Worm (Caenorhabditis elegans) whole organism, L2 larva: ENCODE results near the gene F32D8.1.

ENCODE experiments used
- C34F6.9 ChIP-seq: fragments of 150-350 bp; optimal IDR thresholded peaks from 2 replicates; lab custom pipeline; 2014; ENCODE audit warnings: missing biosample characterization, missing genetic modification characterization
- F13H6.1 ChIP-seq: sonication (generic microtip); optimal IDR thresholded peaks from 2 replicates; lab custom pipeline; 2016; ENCODE audit warnings: missing genetic modification characterization, missing compliant biosample characterization
- Y55F3AM.14 ChIP-seq: fragments of 200-800 bp; sonication (Bioruptor generic); optimal IDR thresholded peaks from 2 replicates; lab custom pipeline; 2018; ENCODE audit warnings: mild to moderate bottlenecking, missing genetic modification characterization, missing compliant biosample characterization
- alr-1 ChIP-seq: fragments of 150-350 bp; optimal IDR thresholded peaks from 2 replicates; lab custom pipeline; 2014; ENCODE audit warnings: missing biosample characterization, missing genetic modification characterization
- aly-2 ChIP-seq: fragments of 150-350 bp; optimal IDR thresholded peaks from 2 replicates; lab custom pipeline; 2014; ENCODE audit warnings: missing biosample characterization, missing genetic modification characterization
- ama-1 ChIP-seq: fragments of 150-350 bp; optimal IDR thresholded peaks from 2 replicates; lab custom pipeline; 2018; ENCODE audit warnings: inconsistent platforms
- blmp-1 ChIP-seq: sonication (generic microtip); optimal IDR thresholded peaks from 2 replicates; lab custom pipeline; 2017; ENCODE audit warnings: missing genetic modification characterization, mild to moderate bottlenecking, missing compliant biosample characterization, antibody characterized with exemption, moderate library complexity; ENCODE audit not compliant: insufficient read depth
- ceh-16 ChIP-seq: fragments of 150-350 bp; optimal IDR thresholded peaks from 2 replicates; lab custom pipeline; 2014; ENCODE audit warnings: missing biosample characterization, missing genetic modification characterization
- ceh-82 ChIP-seq: fragments of 150-350 bp; optimal IDR thresholded peaks from 2 replicates; lab custom pipeline; 2014; ENCODE audit warnings: missing biosample characterization, missing genetic modification characterization
- crh-2 ChIP-seq: sonication (generic microtip); optimal IDR thresholded peaks from 2 replicates; lab custom pipeline; 2017; ENCODE audit warnings: missing biosample characterization, missing genetic modification characterization
- dmd-4 ChIP-seq: sonication (generic microtip); optimal IDR thresholded peaks from 2 replicates; lab custom pipeline; 2017; ENCODE audit warnings: missing biosample characterization, missing genetic modification characterization
- egl-27 ChIP-seq: sonication (generic microtip); optimal IDR thresholded peaks from 3 replicates; lab custom pipeline; 2017; ENCODE audit warnings: missing biosample characterization, missing genetic modification reagents, missing genetic modification characterization
- elt-1 ChIP-seq: fragments of 150-350 bp; optimal IDR thresholded peaks from 2 replicates; lab custom pipeline; 2014; ENCODE audit warnings: missing biosample characterization, missing genetic modification characterization
- fos-1 ChIP-seq: fragments of 150-350 bp; optimal IDR thresholded peaks from 2 replicates; lab custom pipeline; 2014; ENCODE audit warnings: missing biosample characterization, missing genetic modification characterization
- gmeb-1 ChIP-seq: fragments of 150-350 bp; optimal IDR thresholded peaks from 2 replicates; lab custom pipeline; 2014; ENCODE audit warnings: missing biosample characterization, missing genetic modification characterization
- lin-11 ChIP-seq: fragments of 150-350 bp; sonication (generic microtip); optimal IDR thresholded peaks from 2 replicates; lab custom pipeline; 2014; ENCODE audit warnings: missing biosample characterization, missing genetic modification characterization, inconsistent platforms, mixed read lengths
- lin-13 ChIP-seq: fragments of 150-350 bp; optimal IDR thresholded peaks from 2 replicates; lab custom pipeline; 2014; ENCODE audit warnings: missing biosample characterization, missing genetic modification reagents, missing genetic modification characterization
- lin-39 ChIP-seq: fragments of 150-350 bp; optimal IDR thresholded peaks from 2 replicates; lab custom pipeline; 2014; ENCODE audit warnings: missing biosample characterization, missing genetic modification reagents, missing genetic modification characterization
- lsy-2 ChIP-seq, 2 experiments: fragments of 150-350 bp in 1 of 2; sonication (generic microtip) in 1 of 2; optimal IDR thresholded peaks; 2 replicates each; lab custom pipeline; 2014 to 2017; ENCODE audit warnings: missing biosample characterization in 2 of 2, missing genetic modification characterization in 2 of 2
- mab-5 ChIP-seq: fragments of 150-350 bp; optimal IDR thresholded peaks from 2 replicates; lab custom pipeline; 2014; ENCODE audit warnings: missing biosample characterization, missing genetic modification characterization
- mbf-1 ChIP-seq: sonication (generic microtip); optimal IDR thresholded peaks from 2 replicates; lab custom pipeline; 2017; ENCODE audit warnings: missing biosample characterization, missing genetic modification characterization
- mdl-1 ChIP-seq, 2 experiments: fragments of 150-350 bp in 1 of 2; sonication (generic microtip) in 1 of 2; optimal IDR thresholded peaks; 2 replicates each; lab custom pipeline; 2017; ENCODE audit warnings: missing biosample characterization in 2 of 2, missing genetic modification characterization in 2 of 2
- nhr-11 ChIP-seq: fragments of 150-350 bp; optimal IDR thresholded peaks from 2 replicates; lab custom pipeline; 2014; ENCODE audit warnings: missing biosample characterization, missing genetic modification characterization
- nhr-129 ChIP-seq: fragments of 150-350 bp; optimal IDR thresholded peaks from 2 replicates; lab custom pipeline; 2014; ENCODE audit warnings: missing biosample characterization, missing genetic modification characterization
- nhr-21 ChIP-seq: fragments of 150-350 bp; optimal IDR thresholded peaks from 2 replicates; lab custom pipeline; 2014; ENCODE audit warnings: missing biosample characterization, missing genetic modification characterization
- nhr-25 ChIP-seq: fragments of 150-350 bp; sonication (generic microtip); optimal IDR thresholded peaks from 3 replicates; lab custom pipeline; 2014; ENCODE audit warnings: missing biosample characterization, missing genetic modification characterization
- nhr-77 ChIP-seq: fragments of 150-350 bp; optimal IDR thresholded peaks from 2 replicates; lab custom pipeline; 2014; ENCODE audit warnings: missing biosample characterization, missing genetic modification characterization
- sem-4 ChIP-seq: fragments of 150-350 bp; optimal IDR thresholded peaks from 2 replicates; lab custom pipeline; 2014; ENCODE audit warnings: missing biosample characterization, missing genetic modification reagents, missing genetic modification characterization
- skn-1 ChIP-seq: sonication (generic microtip); optimal IDR thresholded peaks from 2 replicates; lab custom pipeline; 2017; ENCODE audit warnings: missing biosample characterization, missing genetic modification characterization
- sma-3 ChIP-seq: sonication (generic microtip); optimal IDR thresholded peaks from 2 replicates; lab custom pipeline; 2016; ENCODE audit warnings: missing genetic modification reagents, missing genetic modification characterization, missing compliant biosample characterization
- sma-9 ChIP-seq, 2 experiments: fragments of 150-350 bp in 1 of 2; sonication (generic microtip) in 1 of 2; optimal IDR thresholded peaks; 2 replicates each; lab custom pipeline; 2014 to 2016; ENCODE audit warnings: missing genetic modification characterization in 2 of 2, mild to moderate bottlenecking in 1 of 2, missing biosample characterization in 1 of 2, missing compliant biosample characterization in 1 of 2, missing genetic modification reagents in 1 of 2, moderate library complexity in 1 of 2
- snpc-4 ChIP-seq: fragments of 150-350 bp; optimal IDR thresholded peaks from 2 replicates; lab custom pipeline; 2014; ENCODE audit warnings: missing biosample characterization, missing genetic modification characterization
- unc-39 ChIP-seq: fragments of 150-350 bp; optimal IDR thresholded peaks from 2 replicates; lab custom pipeline; 2014; ENCODE audit warnings: missing biosample characterization, missing genetic modification characterization
- unc-55 ChIP-seq: fragments of 150-350 bp; sonication (generic microtip); optimal IDR thresholded peaks from 3 replicates; lab custom pipeline; 2014; ENCODE audit warnings: missing biosample characterization, missing genetic modification reagents, missing genetic modification characterization
- zag-1 ChIP-seq: fragments of 150-350 bp; optimal IDR thresholded peaks from 2 replicates; lab custom pipeline; 2014; ENCODE audit warnings: missing biosample characterization, missing genetic modification characterization
- ztf-1 ChIP-seq: fragments of 200-800 bp; sonication (Bioruptor generic); conservative IDR thresholded peaks from 2 replicates; pipeline ENCODE4 v1.3.6; 2022; ENCODE audit warnings: missing genetic modification characterization, missing compliant biosample characterization
- ztf-11 ChIP-seq: sonication (generic microtip); optimal IDR thresholded peaks from 2 replicates; lab custom pipeline; 2017; ENCODE audit warnings: missing biosample characterization, missing genetic modification characterization
- ztf-4 ChIP-seq: fragments of 150-350 bp; optimal IDR thresholded peaks from 2 replicates; lab custom pipeline; 2014; ENCODE audit warnings: missing biosample characterization, missing genetic modification characterization

The F32D8.1 gene

ce11 chrV:10861611-10862262, 18.9 kb upstream of the F32D8.1 start:
- TF ChIP-seq sma-9 (GFP tag; optimal IDR thresholded peaks at IDR 0.05; lab: Kevin White, UChicago), result peak; percentile 37
- no peak for TF ChIP-seq sma-9 (tag; optimal IDR thresholded peaks at IDR 0.05; lab: Kevin White, UChicago)
- TF ChIP-seq mab-5 (tag; lab: Kevin White, UChicago), result no peak
- TF ChIP-seq elt-1 (tag; lab: Kevin White, UChicago), result no peak
- TF ChIP-seq ztf-4 (tag; lab: Kevin White, UChicago), result peak; percentile 38
- TF ChIP-seq sma-3 (GFP tag; lab: Kevin White, UChicago), result no peak
- TF ChIP-seq F13H6.1 (tag; lab: Kevin White, UChicago), result peak; percentile 7
- TF ChIP-seq unc-55 (GFP tag; lab: Kevin White, UChicago), result peak; percentile 41
- no peak for TF ChIP-seq aly-2 (tag; lab: Kevin White, UChicago)
- TF ChIP-seq C34F6.9 (tag; lab: Kevin White, UChicago), result peak; percentile 71
- TF ChIP-seq ztf-11 (tag; lab: Kevin White, UChicago), result no peak
- TF ChIP-seq Y55F3AM.14 (GFP tag; lab: Kevin White, UChicago), result peak; percentile 54
- TF ChIP-seq egl-27 (tag; lab: Kevin White, UChicago), result no peak
- TF ChIP-seq dmd-4, result no peak
- TF ChIP-seq mbf-1, result no peak
- no peak for TF ChIP-seq snpc-4 (tag; lab: Kevin White, UChicago)
- peak in 1 of 2 experiments; percentile 36 for TF ChIP-seq lsy-2 (tag; optimal IDR thresholded peaks at IDR 0.05; lab: Kevin White, UChicago)
- no peak for TF ChIP-seq crh-2
- peak; percentile 74 for TF ChIP-seq nhr-129 (tag; lab: Kevin White, UChicago)

- TF ChIP-seq lin-11 (tag; lab: Kevin White, UChicago) (no peak), nhr-21 (tag; lab: Kevin White, UChicago) (peak; percentile 8), unc-39 (tag; lab: Kevin White, UChicago) (no peak), skn-1 (tag; lab: Kevin White, UChicago) (no peak), sma-9 (GFP tag; optimal IDR thresholded peaks at IDR 0.05; lab: Kevin White, UChicago) (peak; percentile 44), sma-9 (tag; optimal IDR thresholded peaks at IDR 0.05; lab: Kevin White, UChicago) (no peak), alr-1 (tag; lab: Kevin White, UChicago) (no peak)
Observed at ce11 chrV:10862457-10863097, 18.1 kb upstream of the F32D8.1 start.

ce11 chrV:10865599-10865998, 15.0 kb upstream of the F32D8.1 start, which contains the start of gene saeg-1:
Gene saeg-1 (minus strand): TSS chrV:10865699.
- TF ChIP-seq ztf-4 (tag; lab: Kevin White, UChicago), result no peak
- no peak for TF ChIP-seq lsy-2 (tag; optimal IDR thresholded peaks at IDR 0.05; lab: Kevin White, UChicago)
- TF ChIP-seq ama-1, result no peak
- TF ChIP-seq ztf-11 (tag; lab: Kevin White, UChicago), result no peak
- no peak for TF ChIP-seq ceh-16 (tag; lab: Kevin White, UChicago)
- TF ChIP-seq ceh-82 (tag; lab: Kevin White, UChicago), result no peak

DNA sequence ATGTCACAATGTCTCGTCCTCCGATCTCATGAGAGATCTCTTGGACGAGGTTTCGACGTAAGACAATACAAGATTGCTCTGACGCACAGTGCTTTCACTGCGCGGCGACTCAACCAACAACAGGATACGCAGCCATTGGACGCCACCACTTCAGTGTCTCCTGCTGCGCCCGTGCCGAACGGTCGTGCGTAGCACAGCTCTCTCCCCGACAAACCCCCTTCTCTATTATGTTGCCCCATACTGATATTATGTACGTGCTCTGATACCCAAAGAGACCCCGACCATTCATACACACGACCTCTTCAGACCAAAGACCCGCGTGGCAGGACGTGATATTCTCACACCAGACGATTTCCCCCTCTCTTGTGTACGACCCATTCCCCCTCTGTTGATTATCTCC, 14.3 kb upstream of the F32D8.1 start:
- TF ChIP-seq Y55F3AM.14 (GFP tag; lab: Kevin White, UChicago), result peak; percentile 30

DNA sequence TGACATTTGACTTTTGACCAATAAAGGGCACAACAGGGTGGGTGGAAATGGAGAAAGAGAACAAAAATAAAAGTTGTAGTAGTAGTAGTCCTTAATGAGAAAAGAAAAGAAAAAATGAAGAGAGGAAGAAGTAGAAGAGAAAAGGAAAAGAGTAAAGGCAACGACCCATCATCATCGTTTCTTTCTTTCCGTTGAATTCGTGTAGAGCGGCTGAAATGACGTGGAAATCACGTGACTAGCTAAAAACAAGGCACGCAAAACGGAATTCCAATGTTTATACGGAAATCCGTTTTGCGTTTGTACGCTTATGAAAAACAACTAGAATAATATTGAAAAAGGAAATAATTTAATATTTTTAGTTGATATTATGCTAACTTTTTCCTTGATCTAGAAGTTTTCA, 13.0 kb upstream of the F32D8.1 start:
- no peak for TF ChIP-seq lin-13 (GFP tag; lab: Kevin White, UChicago)
- peak; percentile 32 for TF ChIP-seq fos-1
- TF ChIP-seq F13H6.1 (tag; lab: Kevin White, UChicago), result peak; percentile 8
- TF ChIP-seq ztf-1, result no peak
- TF ChIP-seq ztf-4 (tag; lab: Kevin White, UChicago), result peak; percentile 7
- TF ChIP-seq zag-1 (tag; lab: Kevin White, UChicago), result no peak
- TF ChIP-seq nhr-11 (tag; lab: Kevin White, UChicago), result no peak
- peak in 1 of 2 experiments; percentile 48 for TF ChIP-seq lsy-2 (tag; optimal IDR thresholded peaks at IDR 0.05; lab: Kevin White, UChicago)
- TF ChIP-seq sem-4 (tag; lab: Kevin White, UChicago), result peak; percentile 0
- TF ChIP-seq Y55F3AM.14 (GFP tag; lab: Kevin White, UChicago), result peak; percentile 70
- TF ChIP-seq lin-11 (tag; lab: Kevin White, UChicago), result no peak
- TF ChIP-seq ceh-16 (tag; lab: Kevin White, UChicago), result no peak
- TF ChIP-seq nhr-77 (tag; lab: Kevin White, UChicago), result no peak
- peak; percentile 51 for TF ChIP-seq C34F6.9 (tag; lab: Kevin White, UChicago)
- peak; percentile 9 for TF ChIP-seq sma-3 (GFP tag; lab: Kevin White, UChicago)
- TF ChIP-seq nhr-129 (tag; lab: Kevin White, UChicago), result peak; percentile 45
- peak; percentile 35 for TF ChIP-seq nhr-25 (tag; lab: Kevin White, UChicago)
- TF ChIP-seq unc-55 (GFP tag; lab: Kevin White, UChicago), result peak; percentile 19
- TF ChIP-seq nhr-21 (tag; lab: Kevin White, UChicago), result peak; percentile 39
- TF ChIP-seq blmp-1 (tag; lab: Kevin White, UChicago), result peak; percentile 78
- TF ChIP-seq mdl-1 (tag; optimal IDR thresholded peaks at IDR 0.05; lab: Kevin White, UChicago), result peak; percentile 19 to 40
- no peak for TF ChIP-seq lin-39 (tag; lab: Kevin White, UChicago)
- peak; percentile 92 for TF ChIP-seq crh-2
- peak; percentile 75 for TF ChIP-seq sma-9 (GFP tag; optimal IDR thresholded peaks at IDR 0.05; lab: Kevin White, UChicago)
- no peak for TF ChIP-seq sma-9 (tag; optimal IDR thresholded peaks at IDR 0.05; lab: Kevin White, UChicago)
- TF ChIP-seq gmeb-1 (tag; lab: Kevin White, UChicago), result no peak
- TF ChIP-seq, all 48 proteins: peak for 16
